Worm (Caenorhabditis elegans) whole organism, L2 larva: ENCODE data around the gene cyp-29A2.

Experiments
- elt-3 ChIP-seq: sonication (generic microtip); optimal IDR thresholded peaks from 2 replicates; lab custom pipeline; 2017; ENCODE audit warnings: missing biosample characterization, missing genetic modification characterization
- lin-13 ChIP-seq: fragments of 150-350 bp; optimal IDR thresholded peaks from 2 replicates; lab custom pipeline; 2014; ENCODE audit warnings: missing biosample characterization, missing genetic modification reagents, missing genetic modification characterization

- TF ChIP-seq lin-13 (GFP tag; lab: Kevin White, UChicago) (no peak), elt-3 (no peak)
These were observed 6.1 kb upstream of the cyp-29A2 start for ce11 chrV:11211323-11211722.
